Fruit fly (Drosophila melanogaster) whole organism, embryonic: ENCODE data around the gene Rad9.

Experiments
- Antp ChIP-seq: fragments of 200-800 bp; sonication (Bioruptor generic); optimal IDR thresholded peaks from 3 replicates; lab custom pipeline; 2016; ENCODE audit warnings: missing biosample characterization, missing genetic modification characterization
- B-H1 ChIP-seq: fragments of 200-800 bp; sonication (Bioruptor generic); IDR thresholded peaks from 3 replicates; pipeline ENCODE4 v1.3.6; 2022; ENCODE audit warnings: missing biosample characterization, missing genetic modification characterization
- CG10431 ChIP-seq: fragments of 200-800 bp; sonication (Bioruptor generic); optimal IDR thresholded peaks from 3 replicates; lab custom pipeline; 2018; ENCODE audit warnings: missing biosample characterization, mild to moderate bottlenecking, missing genetic modification characterization
- CG10543 ChIP-seq: fragments of 200-800 bp; sonication (Bioruptor generic); optimal IDR thresholded peaks from 3 replicates; lab custom pipeline; 2017; ENCODE audit warnings: missing biosample characterization, mild to moderate bottlenecking, missing genetic modification characterization, moderate library complexity
- CG10565 ChIP-seq: fragments of 200-800 bp; sonication (Bioruptor generic); optimal IDR thresholded peaks from 3 replicates; lab custom pipeline; 2016; ENCODE audit warnings: missing biosample characterization, mild to moderate bottlenecking, missing genetic modification characterization
- CG10654 ChIP-seq: fragments of 200-800 bp; sonication (Bioruptor generic); optimal IDR thresholded peaks from 2 replicates; lab custom pipeline; 2016; ENCODE audit warnings: missing biosample characterization, missing genetic modification characterization
- CG11398 ChIP-seq: fragments of 200-800 bp; sonication (Bioruptor generic); optimal IDR thresholded peaks from 2 replicates; lab custom pipeline; 2016; ENCODE audit warnings: missing biosample characterization, missing genetic modification characterization
- CG11696 ChIP-seq: fragments of 200-800 bp; sonication (Bioruptor generic); IDR thresholded peaks from 2 replicates; pipeline ENCODE4 v1.3.6; 2022; ENCODE audit warnings: missing biosample characterization, missing genetic modification characterization
- CG12299 ChIP-seq: fragments of 200-800 bp; sonication (Bioruptor generic); optimal IDR thresholded peaks from 2 replicates; lab custom pipeline; 2018; ENCODE audit warnings: missing biosample characterization, mild to moderate bottlenecking, missing genetic modification characterization
- CG12391 ChIP-seq: fragments of 200-800 bp; sonication (Bioruptor generic); optimal IDR thresholded peaks from 3 replicates; lab custom pipeline; 2018; ENCODE audit warnings: missing biosample characterization, mild to moderate bottlenecking, missing genetic modification characterization, moderate library complexity
- CG12769 ChIP-seq: fragments of 200-800 bp; sonication (Bioruptor generic); optimal IDR thresholded peaks from 2 replicates; lab custom pipeline; 2019; ENCODE audit warnings: missing biosample characterization, mild to moderate bottlenecking, missing genetic modification characterization, moderate library complexity
- CG13287 ChIP-seq: fragments of 200-800 bp; sonication (Bioruptor generic); IDR thresholded peaks from 2 replicates; pipeline ENCODE4 v1.3.6; 2022; ENCODE audit warnings: missing biosample characterization, missing genetic modification characterization; ENCODE audit not compliant: partially characterized antibody
- CG13424 ChIP-seq: fragments of 200-800 bp; sonication (Bioruptor generic); optimal IDR thresholded peaks from 2 replicates; lab custom pipeline; 2019; ENCODE audit warnings: missing biosample characterization, mild to moderate bottlenecking, missing genetic modification characterization, moderate library complexity
- CG13894 ChIP-seq: fragments of 200-800 bp; sonication (Bioruptor generic); optimal IDR thresholded peaks from 3 replicates; lab custom pipeline; 2018; ENCODE audit warnings: missing biosample characterization, mild to moderate bottlenecking, missing genetic modification characterization, moderate library complexity
- CG1647 ChIP-seq: fragments of 200-800 bp; sonication (Bioruptor generic); optimal IDR thresholded peaks from 3 replicates; lab custom pipeline; 2016; ENCODE audit warnings: missing biosample characterization, missing genetic modification characterization
- CG16815 ChIP-seq: fragments of 200-800 bp; sonication (Bioruptor generic); optimal IDR thresholded peaks from 3 replicates; lab custom pipeline; 2017; ENCODE audit warnings: missing biosample characterization, mild to moderate bottlenecking, missing genetic modification characterization
- CG34376 ChIP-seq: fragments of 200-800 bp; sonication (Bioruptor generic); optimal IDR thresholded peaks from 2 replicates; lab custom pipeline; 2018; ENCODE audit warnings: missing biosample characterization, mild to moderate bottlenecking, missing genetic modification characterization
- CG3847 ChIP-seq: fragments of 200-800 bp; sonication (Bioruptor generic); IDR thresholded peaks from 2 replicates; pipeline ENCODE4 v1.3.6; 2022; ENCODE audit warnings: missing biosample characterization, missing genetic modification characterization
- CG43689 ChIP-seq: fragments of 200-800 bp; sonication (Bioruptor generic); IDR thresholded peaks from 2 replicates; pipeline ENCODE4 v1.3.6; 2022; ENCODE audit warnings: missing biosample characterization, missing genetic modification characterization
- CG4404 ChIP-seq: fragments of 200-800 bp; sonication (Bioruptor generic); IDR thresholded peaks from 2 replicates; pipeline ENCODE4 v1.3.6; 2022; ENCODE audit warnings: missing biosample characterization, missing genetic modification characterization
- CG4707 ChIP-seq: fragments of 200-800 bp; sonication (Bioruptor generic); optimal IDR thresholded peaks from 2 replicates; lab custom pipeline; 2018; ENCODE audit warnings: missing biosample characterization, mild to moderate bottlenecking, missing genetic modification characterization, moderate library complexity
- CG4730 ChIP-seq: fragments of 200-800 bp; sonication (Bioruptor generic); IDR thresholded peaks from 2 replicates; pipeline ENCODE4 v1.3.6; 2022; ENCODE audit warnings: missing biosample characterization, missing genetic modification characterization
- CG6272 ChIP-seq: fragments of 200-800 bp; sonication (Bioruptor generic); IDR thresholded peaks from 2 replicates; pipeline ENCODE4 v1.3.6; 2022; ENCODE audit warnings: missing biosample characterization, missing genetic modification characterization
- CG6654 ChIP-seq: fragments of 200-800 bp; sonication (Bioruptor generic); optimal IDR thresholded peaks from 2 replicates; lab custom pipeline; 2017; ENCODE audit warnings: missing biosample characterization, mild to moderate bottlenecking, missing genetic modification characterization
- CG6683 ChIP-seq: fragments of 200-800 bp; sonication (Bioruptor generic); optimal IDR thresholded peaks from 2 replicates; lab custom pipeline; 2017; ENCODE audit warnings: missing biosample characterization, mild to moderate bottlenecking, missing genetic modification characterization, missing genetic modification reagents
- CG8478 ChIP-seq: fragments of >200 bp; optimal IDR thresholded peaks from 2 replicates; lab custom pipeline; 2018
- CG9215 ChIP-seq: fragments of 200-800 bp; sonication (Bioruptor generic); IDR thresholded peaks from 2 replicates; pipeline ENCODE4 v1.3.6; 2022; ENCODE audit warnings: missing biosample characterization, missing genetic modification characterization
- CG9817 ChIP-seq: fragments of 200-800 bp; sonication (Bioruptor generic); optimal IDR thresholded peaks from 2 replicates; lab custom pipeline; 2018; ENCODE audit warnings: missing biosample characterization, mild to moderate bottlenecking, missing genetic modification characterization, moderate library complexity
- D19A ChIP-seq: fragments of 200-800 bp; optimal IDR thresholded peaks from 3 replicates; lab custom pipeline; 2019; ENCODE audit warnings: missing biosample characterization, mild to moderate bottlenecking, missing genetic modification characterization, moderate library complexity
- Dek ChIP-seq: fragments of 200-800 bp; sonication (Bioruptor generic); optimal IDR thresholded peaks from 3 replicates; lab custom pipeline; 2019; ENCODE audit warnings: missing biosample characterization, mild to moderate bottlenecking, missing genetic modification characterization, moderate library complexity
- Dip2 ChIP-seq: fragments of 200-800 bp; sonication (Bioruptor generic); IDR thresholded peaks from 2 replicates; pipeline ENCODE4 v1.3.6; 2022; ENCODE audit warnings: missing biosample characterization, missing genetic modification characterization
- Doc2 ChIP-seq: fragments of 200-800 bp; sonication (Bioruptor generic); IDR thresholded peaks from 2 replicates; pipeline ENCODE4 v1.3.6; 2022; ENCODE audit warnings: missing biosample characterization, missing genetic modification characterization
- ERR ChIP-seq: fragments of 200-800 bp; sonication (Bioruptor generic); optimal IDR thresholded peaks from 2 replicates; lab custom pipeline; 2016; ENCODE audit warnings: missing biosample characterization, missing genetic modification characterization
- GATAe ChIP-seq: fragments of 200-800 bp; sonication (Bioruptor generic); conservative IDR thresholded peaks from 2 replicates; pipeline ENCODE4 v1.3.6; 2022; ENCODE audit warnings: missing biosample characterization, missing genetic modification characterization
- Kr ChIP-seq: fragments of 200-800 bp; sonication (Bioruptor generic); optimal IDR thresholded peaks from 2 replicates; lab custom pipeline; 2017; ENCODE audit warnings: missing biosample characterization, mild to moderate bottlenecking, missing genetic modification characterization
- NFAT ChIP-seq: fragments of 200-800 bp; sonication (Bioruptor generic); IDR thresholded peaks from 2 replicates; pipeline ENCODE4 v1.3.6; 2022; ENCODE audit warnings: missing biosample characterization, missing genetic modification characterization
- Oaz ChIP-seq: fragments of 200-800 bp; sonication (Bioruptor generic); IDR thresholded peaks from 2 replicates; pipeline ENCODE4 v1.3.6; 2022; ENCODE audit warnings: missing biosample characterization, missing genetic modification characterization
- Sox102F ChIP-seq: fragments of 200-800 bp; sonication (Bioruptor generic); optimal IDR thresholded peaks from 2 replicates; lab custom pipeline; 2018; ENCODE audit warnings: missing biosample characterization, mild to moderate bottlenecking, missing genetic modification characterization, moderate library complexity
- Stat92E ChIP-seq, 3 experiments: fragments of >200 bp in 2 of 3; fragments of 200-800 bp in 1 of 3; sonication (Bioruptor generic) in 1 of 3; optimal IDR thresholded peaks; 2 replicates each; lab custom pipeline; 2017 to 2019; ENCODE audit warnings: missing biosample characterization in 3 of 3, missing genetic modification characterization in 3 of 3, mild to moderate bottlenecking in 1 of 3, moderate library complexity in 1 of 3
- ato ChIP-seq: fragments of 200-800 bp; sonication (Bioruptor generic); IDR thresholded peaks from 2 replicates; pipeline ENCODE4 v1.3.6; 2022; ENCODE audit warnings: missing biosample characterization, missing genetic modification characterization; ENCODE audit not compliant: partially characterized antibody
- bab2 ChIP-seq: fragments of 200-800 bp; sonication (Bioruptor generic); optimal IDR thresholded peaks from 2 replicates; lab custom pipeline; 2016; ENCODE audit warnings: missing biosample characterization, missing genetic modification characterization
- dpn ChIP-seq, 2 experiments: fragments of 200-800 bp; sonication (Bioruptor generic); optimal IDR thresholded peaks; 3 replicates each; lab custom pipeline; 2016; ENCODE audit warnings: missing biosample characterization in 2 of 2, missing genetic modification characterization in 2 of 2
- ems ChIP-seq: fragments of 200-800 bp; sonication (Bioruptor generic); optimal IDR thresholded peaks from 3 replicates; lab custom pipeline; 2016; ENCODE audit warnings: missing biosample characterization, missing genetic modification characterization
- ewg ChIP-seq: fragments of 200-800 bp; sonication (Bioruptor generic); optimal IDR thresholded peaks from 3 replicates; lab custom pipeline; 2017; ENCODE audit warnings: mild to moderate bottlenecking, missing biosample characterization, missing genetic modification reagents, missing genetic modification characterization
- eyg ChIP-seq: fragments of 200-800 bp; sonication (Bioruptor generic); optimal IDR thresholded peaks from 3 replicates; lab custom pipeline; 2016; ENCODE audit warnings: missing biosample characterization, missing genetic modification characterization
- fd3F ChIP-seq: fragments of 200-800 bp; sonication (Bioruptor generic); optimal IDR thresholded peaks from 2 replicates; lab custom pipeline; 2018; ENCODE audit warnings: missing biosample characterization, mild to moderate bottlenecking, missing genetic modification characterization, moderate library complexity
- gcm2 ChIP-seq: fragments of 200-800 bp; sonication (Bioruptor generic); optimal IDR thresholded peaks from 2 replicates; lab custom pipeline; 2016; ENCODE audit warnings: missing biosample characterization, missing genetic modification characterization
- inv ChIP-seq: fragments of 200-800 bp; sonication (Bioruptor generic); IDR thresholded peaks from 2 replicates; pipeline ENCODE4 v1.3.6; 2022; ENCODE audit warnings: missing biosample characterization, missing genetic modification characterization; ENCODE audit not compliant: partially characterized antibody
- knrl ChIP-seq: fragments of 200-800 bp; sonication (Bioruptor generic); IDR thresholded peaks from 3 replicates; pipeline ENCODE4 v1.3.6; 2022; ENCODE audit warnings: missing biosample characterization, missing genetic modification characterization; ENCODE audit not compliant: partially characterized antibody
- ssp ChIP-seq: fragments of 200-800 bp; sonication (Bioruptor generic); IDR thresholded peaks from 2 replicates; pipeline ENCODE4 v1.3.6; 2022; ENCODE audit warnings: missing biosample characterization, missing genetic modification characterization
- vnd ChIP-seq: fragments of 200-800 bp; sonication (Bioruptor generic); IDR thresholded peaks from 3 replicates; pipeline ENCODE4 v1.3.6; 2022; ENCODE audit warnings: missing biosample characterization, missing genetic modification characterization; ENCODE audit not compliant: partially characterized antibody
- zf30C ChIP-seq: fragments of 200-800 bp; sonication (Bioruptor generic); optimal IDR thresholded peaks from 3 replicates; lab custom pipeline; 2018; ENCODE audit warnings: missing biosample characterization, mild to moderate bottlenecking, missing genetic modification characterization

The Rad9 gene

DNA sequence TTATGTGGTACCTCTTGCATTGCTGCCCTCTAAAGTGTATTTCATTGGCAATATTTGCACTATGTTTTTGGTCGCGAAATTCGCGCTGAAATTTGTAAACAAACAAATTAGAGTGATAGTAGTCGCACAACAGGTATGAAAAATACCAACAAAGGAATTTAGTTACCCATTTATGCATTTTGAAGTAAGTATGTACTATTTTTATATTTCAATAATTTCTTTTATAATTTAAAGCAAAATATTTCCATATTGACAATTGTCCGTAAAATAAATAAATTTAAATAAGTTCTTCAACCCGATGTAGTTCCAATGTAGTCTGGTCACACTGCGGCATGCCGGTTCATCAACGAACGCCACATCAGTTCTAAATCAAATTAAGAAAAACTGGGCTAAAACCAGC, at the start of gene Rad9, which contains the start of gene Uggt (continued):
- no peak for TF ChIP-seq ERR (GFP tag; lab: Kevin White, UChicago)
- TF ChIP-seq inv (GFP tag; lab: Robert Waterston, UW): no peak
- peak; percentile 26 for TF ChIP-seq CG10654 (GFP tag; lab: Kevin White, UChicago)
- no peak for TF ChIP-seq bab2 (GFP tag; lab: Kevin White, UChicago)
- no peak for TF ChIP-seq dpn (GFP tag; optimal IDR thresholded peaks at IDR 0.05; lab: Kevin White, UChicago)
- no peak for TF ChIP-seq gcm2 (GFP tag; lab: Kevin White, UChicago)
- no peak for TF ChIP-seq eyg (GFP tag; lab: Kevin White, UChicago)
- TF ChIP-seq CG9215: no peak
- TF ChIP-seq CG9817 (tag; lab: Kevin White, UChicago): no peak
- TF ChIP-seq Antp (GFP tag; lab: Kevin White, UChicago): no peak
- no peak for TF ChIP-seq CG12299 (tag; lab: Kevin White, UChicago)
- TF ChIP-seq CG13287 (GFP tag; lab: Robert Waterston, UW): peak; percentile 78
- no peak for TF ChIP-seq Oaz (GFP tag; lab: Robert Waterston, UW)
- TF ChIP-seq CG13424 (tag; lab: Kevin White, UChicago): peak; percentile 29
- TF ChIP-seq ems (GFP tag; lab: Kevin White, UChicago): no peak
- TF ChIP-seq CG16815: no peak
- TF ChIP-seq CG3847 (GFP tag; lab: Robert Waterston, UW): peak; percentile 45
- TF ChIP-seq CG6683 (GFP tag; lab: Kevin White, UChicago): no peak
- TF ChIP-seq NFAT (GFP tag; lab: Robert Waterston, UW): no peak
- peak; percentile 9 for TF ChIP-seq D19A (tag; lab: Kevin White, UChicago)
- no peak for TF ChIP-seq CG1647
- TF ChIP-seq B-H1 (GFP tag; lab: Robert Waterston, UW): no peak
- TF ChIP-seq GATAe (GFP tag; lab: Robert Waterston, UW): no peak
- peak; percentile 62 for TF ChIP-seq CG12391 (tag; lab: Kevin White, UChicago)
- no peak for TF ChIP-seq CG11398
- TF ChIP-seq ato: no peak
- TF ChIP-seq CG34376 (GFP tag; lab: Kevin White, UChicago): no peak
- TF ChIP-seq CG11696 (GFP tag; lab: Robert Waterston, UW): no peak
- TF ChIP-seq Kr (GFP tag; lab: Kevin White, UChicago): no peak
- no peak for TF ChIP-seq CG10543 (GFP tag; lab: Kevin White, UChicago)
- no peak for TF ChIP-seq CG4404 (GFP tag; lab: Robert Waterston, UW)
- TF ChIP-seq CG13894: no peak
- no peak for TF ChIP-seq Sox102F (GFP tag; lab: Kevin White, UChicago)
- no peak for TF ChIP-seq Stat92E (GFP tag; optimal IDR thresholded peaks at IDR 0.05; lab: Kevin White, UChicago)
- no peak for TF ChIP-seq CG10565 (GFP tag; lab: Kevin White, UChicago)
- TF ChIP-seq Dek (tag; lab: Kevin White, UChicago): no peak
- TF ChIP-seq CG10431: no peak
- TF ChIP-seq ewg (GFP tag; lab: Kevin White, UChicago): no peak
- no peak for TF ChIP-seq CG12769 (tag; lab: Kevin White, UChicago)
- no peak for TF ChIP-seq Dip2 (GFP tag; lab: Robert Waterston, UW)
- no peak for TF ChIP-seq zf30C (GFP tag; lab: Kevin White, UChicago)
- TF ChIP-seq CG43689 (GFP tag; lab: Robert Waterston, UW): no peak
- TF ChIP-seq CG4707 (GFP tag; lab: Kevin White, UChicago): no peak
- TF ChIP-seq CG8478 (lab: Kevin White, UChicago): no peak
- TF ChIP-seq vnd (GFP tag; lab: Robert Waterston, UW): no peak
- no peak for TF ChIP-seq knrl (GFP tag; lab: Robert Waterston, UW)
- no peak for TF ChIP-seq CG4730 (GFP tag; lab: Robert Waterston, UW)
- no peak for TF ChIP-seq ssp (GFP tag; lab: Robert Waterston, UW)
- TF ChIP-seq fd3F: no peak
- no peak for TF ChIP-seq CG6654 (GFP tag; lab: Kevin White, UChicago)
- no peak for TF ChIP-seq CG6272 (GFP tag; lab: Robert Waterston, UW)
- no peak for TF ChIP-seq Doc2 (GFP tag; lab: Robert Waterston, UW)
